Fruit fly (Drosophila melanogaster): ENCODE results near the gene loco.

- TF ChIP-seq kay (GFP tag; ENCODE audit: borderline replicate concordance), result no peak
- no peak for TF ChIP-seq tj (GFP tag; optimal IDR thresholded peaks at IDR 0.05)
- no peak for TF ChIP-seq CG7045 (GFP tag; optimal IDR thresholded peaks at IDR 0.05)
- no peak for TF ChIP-seq Hr96 (GFP tag; optimal IDR thresholded peaks at IDR 0.05)
- TF ChIP-seq CG1620 (GFP tag; optimal IDR thresholded peaks at IDR 0.05), result no peak
- no peak for TF ChIP-seq pad (GFP tag; optimal IDR thresholded peaks at IDR 0.05)
- no peak for TF ChIP-seq Crg-1 (GFP tag; optimal IDR thresholded peaks at IDR 0.05)
- no peak for TF ChIP-seq CG33017 (tag; optimal IDR thresholded peaks at IDR 0.05)
- TF ChIP-seq CG11617 (GFP tag; optimal IDR thresholded peaks at IDR 0.05), result no peak
- no peak for TF ChIP-seq CG14711 (tag; optimal IDR thresholded peaks at IDR 0.05)
- no peak for TF ChIP-seq cnc (optimal IDR thresholded peaks at IDR 0.05)
- no peak for TF ChIP-seq toe (GFP tag; optimal IDR thresholded peaks at IDR 0.05)
Measured at dm6 chr3R:22576096-22576697, 63.0 kb downstream of the loco start.

Measured in whole organism, adult.